Worm (Caenorhabditis elegans) whole organism, L4/young adult: ENCODE results near the gene F11D11.12.

Source experiments
- W03F9.2 ChIP-seq: fragments of 150-350 bp; optimal IDR thresholded peaks from 2 replicates; lab custom pipeline; 2014; ENCODE audit warnings: missing biosample characterization, missing genetic modification characterization
- him-1 ChIP-seq: sonication (generic microtip); optimal IDR thresholded peaks from 2 replicates; lab custom pipeline; 2016; ENCODE audit warnings: missing genotype, missing genetic modification reagents, missing genetic modification characterization, missing compliant biosample characterization

ce11 chrV:18771390-18771789 is 20.9 kb upstream of the F11D11.12 start, which contains the start of gene clec-256:
- no peak for TF ChIP-seq him-1 (tag; lab: Kevin White, UChicago)
- TF ChIP-seq W03F9.2 (tag; lab: Kevin White, UChicago) = no peak
